Fruit fly (Drosophila melanogaster) whole organism, embryonic: ENCODE results near the gene dpp.
A peak's percentile ranks its signal among the peaks of the same experiment; 100 is the strongest.

Source experiments
- BEAF-32 ChIP-seq: fragments of 200-800 bp; sonication (Bioruptor generic); optimal IDR thresholded peaks from 3 replicates; lab custom pipeline; 2017; ENCODE audit warnings: missing biosample characterization, missing genetic modification characterization, mild to moderate bottlenecking, moderate library complexity, missing genetic modification reagents
- CG10147 ChIP-seq: fragments of 200-800 bp; sonication (Bioruptor generic); optimal IDR thresholded peaks from 2 replicates; lab custom pipeline; 2019; ENCODE audit warnings: missing biosample characterization, mild to moderate bottlenecking, missing genetic modification characterization, moderate library complexity
- CG10209 ChIP-seq: fragments of 200-800 bp; sonication (Bioruptor generic); optimal IDR thresholded peaks from 3 replicates; lab custom pipeline; 2017; ENCODE audit warnings: missing biosample characterization, mild to moderate bottlenecking, missing genetic modification characterization, missing genetic modification reagents
- CG10654 ChIP-seq: fragments of 200-800 bp; sonication (Bioruptor generic); optimal IDR thresholded peaks from 2 replicates; lab custom pipeline; 2016; ENCODE audit warnings: missing biosample characterization, missing genetic modification characterization
- CG13424 ChIP-seq: fragments of 200-800 bp; sonication (Bioruptor generic); optimal IDR thresholded peaks from 2 replicates; lab custom pipeline; 2019; ENCODE audit warnings: missing biosample characterization, mild to moderate bottlenecking, missing genetic modification characterization, moderate library complexity
- CG14050 ChIP-seq: fragments of 200-800 bp; sonication (Bioruptor generic); IDR thresholded peaks from 3 replicates; pipeline ENCODE4 v1.3.6; 2022; ENCODE audit warnings: missing biosample characterization, missing genetic modification characterization
- CG17359 ChIP-seq: fragments of 200-800 bp; sonication (Bioruptor generic); optimal IDR thresholded peaks from 3 replicates; lab custom pipeline; 2018; ENCODE audit warnings: missing biosample characterization, mild to moderate bottlenecking, missing genetic modification characterization, moderate library complexity
- CG30403 ChIP-seq: fragments of 200-800 bp; sonication (Bioruptor generic); optimal IDR thresholded peaks from 3 replicates; lab custom pipeline; 2016; ENCODE audit warnings: missing biosample characterization, missing genetic modification characterization
- CG31441 ChIP-seq: fragments of 200-800 bp; sonication (Bioruptor generic); IDR thresholded peaks from 2 replicates; pipeline ENCODE4 v1.3.6; 2022; ENCODE audit warnings: missing biosample characterization, missing genetic modification characterization
- CG32532 ChIP-seq: fragments of 200-800 bp; sonication (Bioruptor generic); IDR thresholded peaks from 2 replicates; pipeline ENCODE4 v1.3.6; 2022; ENCODE audit warnings: missing biosample characterization, missing genetic modification characterization
- CG3407 ChIP-seq: fragments of 200-800 bp; sonication (Bioruptor generic); optimal IDR thresholded peaks from 2 replicates; lab custom pipeline; 2018; ENCODE audit warnings: missing biosample characterization, mild to moderate bottlenecking, missing genetic modification characterization
- CG42726 ChIP-seq: fragments of 200-800 bp; sonication (Bioruptor generic); IDR thresholded peaks from 2 replicates; pipeline ENCODE4 v1.3.6; 2022; ENCODE audit warnings: missing biosample characterization, missing genetic modification characterization; ENCODE audit not compliant: partially characterized antibody
- CG4707 ChIP-seq: fragments of 200-800 bp; sonication (Bioruptor generic); optimal IDR thresholded peaks from 2 replicates; lab custom pipeline; 2018; ENCODE audit warnings: missing biosample characterization, mild to moderate bottlenecking, missing genetic modification characterization, moderate library complexity
- CG6683 ChIP-seq: fragments of 200-800 bp; sonication (Bioruptor generic); optimal IDR thresholded peaks from 2 replicates; lab custom pipeline; 2017; ENCODE audit warnings: missing biosample characterization, mild to moderate bottlenecking, missing genetic modification characterization, missing genetic modification reagents
- CG7372 ChIP-seq: fragments of 200-800 bp; sonication (Bioruptor generic); IDR thresholded peaks from 2 replicates; pipeline ENCODE4 v1.3.6; 2022; ENCODE audit warnings: missing biosample characterization, missing genetic modification characterization
- CG7556 ChIP-seq: fragments of 200-800 bp; sonication (Bioruptor generic); optimal IDR thresholded peaks from 2 replicates; lab custom pipeline; 2017; ENCODE audit warnings: missing biosample characterization, mild to moderate bottlenecking, missing genetic modification characterization
- CG7839 ChIP-seq: fragments of 200-800 bp; sonication (Bioruptor generic); optimal IDR thresholded peaks from 3 replicates; lab custom pipeline; 2018; ENCODE audit warnings: missing biosample characterization, mild to moderate bottlenecking, missing genetic modification characterization, moderate library complexity
- CG7987 ChIP-seq: fragments of 200-800 bp; sonication (Bioruptor generic); optimal IDR thresholded peaks from 2 replicates; lab custom pipeline; 2018; ENCODE audit warnings: missing biosample characterization, mild to moderate bottlenecking, missing genetic modification characterization, moderate library complexity
- CG8924 ChIP-seq: fragments of 200-800 bp; optimal IDR thresholded peaks from 3 replicates; lab custom pipeline; 2019; ENCODE audit warnings: missing biosample characterization, mild to moderate bottlenecking, missing genetic modification characterization, moderate library complexity
- CG9932 ChIP-seq: fragments of 200-800 bp; sonication (Bioruptor generic); IDR thresholded peaks from 2 replicates; pipeline ENCODE4 v1.3.6; 2022; ENCODE audit warnings: missing biosample characterization, missing genetic modification characterization
- E2f2 ChIP-seq: fragments of 200-800 bp; sonication (Bioruptor generic); IDR thresholded peaks from 2 replicates; pipeline ENCODE4 v1.3.6; 2022; ENCODE audit warnings: missing biosample characterization, missing genetic modification characterization
- HHEX ChIP-seq: fragments of 200-800 bp; sonication (Bioruptor generic); optimal IDR thresholded peaks from 3 replicates; lab custom pipeline; 2017; ENCODE audit warnings: missing biosample characterization, mild to moderate bottlenecking, missing genetic modification characterization, missing genetic modification reagents
- HLH3B ChIP-seq: fragments of 200-800 bp; sonication (Bioruptor generic); IDR thresholded peaks from 2 replicates; pipeline ENCODE4 v1.3.6; 2022; ENCODE audit warnings: missing biosample characterization, missing genetic modification characterization
- Hmr ChIP-seq: fragments of 200-800 bp; sonication (Bioruptor generic); optimal IDR thresholded peaks from 3 replicates; lab custom pipeline; 2017; ENCODE audit warnings: mild to moderate bottlenecking, missing biosample characterization, missing genetic modification reagents, missing genetic modification characterization
- Hr51 ChIP-seq, 2 experiments: fragments of 200-800 bp; sonication (Bioruptor generic); optimal IDR thresholded peaks; 2 replicates in 1 of 2; 3 replicates in 1 of 2; lab custom pipeline; 2016 to 2018; ENCODE audit warnings: missing biosample characterization in 2 of 2, missing genetic modification characterization in 2 of 2, mild to moderate bottlenecking in 1 of 2, moderate library complexity in 1 of 2
- Med ChIP-seq: fragments of 200-800 bp; sonication (Bioruptor generic); peaks from one replicate; lab custom pipeline; 2016; ENCODE audit warnings: missing biosample characterization, missing genetic modification characterization, mild to moderate bottlenecking, inconsistent platforms, moderate library complexity
- Myb ChIP-seq: fragments of 200-800 bp; sonication (Bioruptor generic); optimal IDR thresholded peaks from 2 replicates; lab custom pipeline; 2016; ENCODE audit warnings: missing biosample characterization, missing genetic modification characterization
- Oli ChIP-seq: fragments of 200-800 bp; sonication (Bioruptor generic); optimal IDR thresholded peaks from 2 replicates; lab custom pipeline; 2018; ENCODE audit warnings: missing biosample characterization, mild to moderate bottlenecking, missing genetic modification characterization, moderate library complexity
- PHDP ChIP-seq: fragments of 200-800 bp; sonication (Bioruptor generic); optimal IDR thresholded peaks from 3 replicates; lab custom pipeline; 2018; ENCODE audit warnings: missing biosample characterization, mild to moderate bottlenecking, missing genetic modification characterization, moderate library complexity
- Ptx1 ChIP-seq: fragments of 200-800 bp; sonication (Bioruptor generic); IDR thresholded peaks from 2 replicates; pipeline ENCODE4 v1.3.6; 2022; ENCODE audit warnings: missing biosample characterization, missing genetic modification characterization
- Ravus ChIP-seq: fragments of 200-800 bp; sonication (Bioruptor generic); IDR thresholded peaks from 2 replicates; pipeline ENCODE4 v1.3.6; 2022; ENCODE audit warnings: missing biosample characterization, missing genetic modification characterization
- Sry-δ ChIP-seq: fragments of 200-800 bp; sonication (Bioruptor generic); optimal IDR thresholded peaks from 2 replicates; lab custom pipeline; 2016; ENCODE audit warnings: missing biosample characterization, missing genetic modification characterization
- Stat92E ChIP-seq, 3 experiments: fragments of >200 bp in 2 of 3; fragments of 200-800 bp in 1 of 3; sonication (Bioruptor generic) in 1 of 3; optimal IDR thresholded peaks; 2 replicates each; lab custom pipeline; 2017 to 2019; ENCODE audit warnings: missing biosample characterization in 3 of 3, missing genetic modification characterization in 3 of 3, mild to moderate bottlenecking in 1 of 3, moderate library complexity in 1 of 3
- Xbp1 ChIP-seq: fragments of 200-800 bp; sonication (Bioruptor generic); optimal IDR thresholded peaks from 3 replicates; lab custom pipeline; 2016; ENCODE audit warnings: missing biosample characterization, mild to moderate bottlenecking, missing genetic modification characterization
- Xrp1 ChIP-seq: fragments of 200-800 bp; sonication (Bioruptor generic); IDR thresholded peaks from 2 replicates; pipeline ENCODE4 v1.3.6; 2022; ENCODE audit warnings: missing biosample characterization, missing genetic modification characterization
- ara ChIP-seq: fragments of 200-800 bp; sonication (Bioruptor generic); IDR thresholded peaks from 2 replicates; pipeline ENCODE4 v1.3.6; 2022; ENCODE audit warnings: missing biosample characterization, missing genetic modification characterization
- ase ChIP-seq: fragments of 200-800 bp; sonication (Bioruptor generic); IDR thresholded peaks from 3 replicates; pipeline ENCODE4 v1.3.6; 2022; ENCODE audit warnings: missing biosample characterization, missing genetic modification characterization
- ato ChIP-seq: fragments of 200-800 bp; sonication (Bioruptor generic); IDR thresholded peaks from 2 replicates; pipeline ENCODE4 v1.3.6; 2022; ENCODE audit warnings: missing biosample characterization, missing genetic modification characterization; ENCODE audit not compliant: partially characterized antibody
- bcd ChIP-seq: fragments of 200-800 bp; sonication (Bioruptor generic); optimal IDR thresholded peaks from 2 replicates; lab custom pipeline; 2017; ENCODE audit warnings: missing biosample characterization, mild to moderate bottlenecking, missing genetic modification characterization
- da ChIP-seq: fragments of 200-800 bp; sonication (Bioruptor generic); optimal IDR thresholded peaks from 2 replicates; lab custom pipeline; 2016; ENCODE audit warnings: missing biosample characterization, missing genetic modification characterization
- dmrt99B ChIP-seq: fragments of 200-800 bp; sonication (Bioruptor generic); optimal IDR thresholded peaks from 2 replicates; lab custom pipeline; 2018; ENCODE audit warnings: missing biosample characterization, mild to moderate bottlenecking, missing genetic modification characterization, moderate library complexity
- ewg ChIP-seq: fragments of 200-800 bp; sonication (Bioruptor generic); optimal IDR thresholded peaks from 3 replicates; lab custom pipeline; 2017; ENCODE audit warnings: mild to moderate bottlenecking, missing biosample characterization, missing genetic modification reagents, missing genetic modification characterization
- exex ChIP-seq: fragments of 200-800 bp; sonication (Bioruptor generic); optimal IDR thresholded peaks from 4 replicates; lab custom pipeline; 2018; ENCODE audit warnings: missing biosample characterization, mild to moderate bottlenecking, missing genetic modification characterization, moderate library complexity
- gro ChIP-seq: fragments of 200-800 bp; sonication (Bioruptor generic); optimal IDR thresholded peaks from 2 replicates; lab custom pipeline; 2016; ENCODE audit warnings: missing biosample characterization, missing genetic modification characterization
- hth ChIP-seq: fragments of >200 bp; optimal IDR thresholded peaks from 2 replicates; lab custom pipeline; 2017; ENCODE audit warnings: inconsistent platforms
- ind ChIP-seq: fragments of 200-800 bp; sonication (Bioruptor generic); optimal IDR thresholded peaks from 3 replicates; lab custom pipeline; 2016; ENCODE audit warnings: missing biosample characterization, missing genetic modification characterization
- knrl ChIP-seq: fragments of 200-800 bp; sonication (Bioruptor generic); IDR thresholded peaks from 3 replicates; pipeline ENCODE4 v1.3.6; 2022; ENCODE audit warnings: missing biosample characterization, missing genetic modification characterization; ENCODE audit not compliant: partially characterized antibody
- mld ChIP-seq: fragments of 200-800 bp; sonication (Bioruptor generic); IDR thresholded peaks from 3 replicates; pipeline ENCODE4 v1.3.6; 2022; ENCODE audit warnings: missing biosample characterization, missing genetic modification characterization; ENCODE audit not compliant: partially characterized antibody
- so ChIP-seq: fragments of 200-800 bp; sonication (Bioruptor generic); IDR thresholded peaks from 3 replicates; pipeline ENCODE4 v1.3.6; 2022; ENCODE audit warnings: missing biosample characterization, missing genetic modification characterization
- z ChIP-seq: fragments of 200-800 bp; sonication (Bioruptor generic); IDR thresholded peaks from 3 replicates; pipeline ENCODE4 v1.3.6; 2022; ENCODE audit warnings: missing biosample characterization, missing genetic modification characterization

The dpp gene

DNA sequence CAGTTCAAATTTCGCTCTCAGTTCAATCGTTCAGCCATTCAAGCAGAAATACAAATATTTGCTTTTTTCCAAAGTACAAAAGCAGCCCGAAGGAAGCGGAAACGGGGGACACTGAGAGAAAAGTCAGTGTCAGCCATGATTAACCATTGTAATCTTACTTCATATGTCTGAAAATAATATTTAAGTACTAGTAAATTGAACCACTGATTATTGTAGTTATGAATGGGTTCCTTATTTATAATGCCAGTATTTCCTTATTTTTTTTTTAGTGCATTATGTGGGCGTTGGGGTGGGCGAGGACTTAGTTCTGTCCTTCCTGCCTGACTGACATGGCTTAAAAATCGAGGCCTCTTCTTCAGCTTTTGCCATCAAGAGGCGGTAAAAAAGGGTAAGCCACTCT lies 73.7 kb downstream of the dpp start (continued):
- TF ChIP-seq Hr51 (GFP tag; optimal IDR thresholded peaks at IDR 0.05; lab: Kevin White, UChicago) (peak in 1 of 2 experiments; percentile 22), so (no peak), CG13424 (peak; percentile 5), CG42726 (GFP tag; lab: Robert Waterston, UW) (no peak), Hmr (GFP tag; lab: Kevin White, UChicago) (peak; percentile 41), CG10654 (GFP tag; lab: Kevin White, UChicago) (no peak), ara (GFP tag; lab: Robert Waterston, UW) (no peak), PHDP (tag; lab: Kevin White, UChicago) (peak; percentile 15), BEAF-32 (no peak), knrl (GFP tag; lab: Robert Waterston, UW) (no peak), Xrp1 (GFP tag; lab: Robert Waterston, UW) (0 out of 2 replicates have a peak, but pooled peaks have one; percentile 9), Ptx1 (peak; percentile 54), mld (GFP tag; lab: Robert Waterston, UW) (no peak), dmrt99B (tag; lab: Kevin White, UChicago) (peak; percentile 38), CG14050 (GFP tag; lab: Robert Waterston, UW) (0 out of 3 replicates have a peak, but pooled peaks have one; percentile 17), gro (GFP tag; lab: Kevin White, UChicago) (peak; percentile 17), hth (lab: Kevin White, UChicago) (no peak), HHEX (GFP tag; lab: Kevin White, UChicago) (peak; percentile 0), CG17359 (tag; lab: Kevin White, UChicago) (peak; percentile 10), CG10209 (no peak), Stat92E (GFP tag; optimal IDR thresholded peaks at IDR 0.05; lab: Kevin White, UChicago) (no peak), Myb (no peak), da (no peak), CG32532 (GFP tag; lab: Robert Waterston, UW) (peak; percentile 52; the same call in 1 of the 2 replicates), Oli (tag; lab: Kevin White, UChicago) (peak; percentile 19), ato (GFP tag; lab: Robert Waterston, UW) (no peak), Ravus (GFP tag; lab: Robert Waterston, UW) (no peak), bcd (GFP tag; lab: Kevin White, UChicago) (peak; percentile 16), CG7839 (tag; lab: Kevin White, UChicago) (peak; percentile 35), Xbp1 (GFP tag; lab: Kevin White, UChicago) (peak; percentile 6), CG30403 (GFP tag; lab: Kevin White, UChicago) (peak; percentile 13), E2f2 (GFP tag; lab: Robert Waterston, UW) (no peak), HLH3B (GFP tag; lab: Robert Waterston, UW) (no peak), CG31441 (GFP tag; lab: Robert Waterston, UW) (0 out of 2 replicates have a peak, but pooled peaks have one; percentile 15), Med (GFP tag; lab: Kevin White, UChicago) (peak; percentile 64), CG6683 (GFP tag; lab: Kevin White, UChicago) (no peak), ewg (GFP tag; lab: Kevin White, UChicago) (no peak), ind (peak; percentile 2), CG3407 (GFP tag; lab: Kevin White, UChicago) (no peak), Sry-δ (GFP tag; lab: Kevin White, UChicago) (no peak), exex (tag; lab: Kevin White, UChicago) (no peak), CG9932 (GFP tag; lab: Robert Waterston, UW) (no peak), z (GFP tag; lab: Robert Waterston, UW) (no peak), CG4707 (GFP tag; lab: Kevin White, UChicago) (no peak), ase (GFP tag; lab: Robert Waterston, UW) (no peak), CG7987 (GFP tag; lab: Kevin White, UChicago) (no peak), CG10147 (peak; percentile 5), CG7372 (GFP tag; lab: Robert Waterston, UW) (no peak), CG7556 (GFP tag; lab: Kevin White, UChicago) (peak; percentile 39), CG8924 (tag; lab: Kevin White, UChicago) (no peak)
